Worm (Caenorhabditis elegans): ENCODE measurements around the gene T15H9.5.

T15H9.5 gene

DNA sequence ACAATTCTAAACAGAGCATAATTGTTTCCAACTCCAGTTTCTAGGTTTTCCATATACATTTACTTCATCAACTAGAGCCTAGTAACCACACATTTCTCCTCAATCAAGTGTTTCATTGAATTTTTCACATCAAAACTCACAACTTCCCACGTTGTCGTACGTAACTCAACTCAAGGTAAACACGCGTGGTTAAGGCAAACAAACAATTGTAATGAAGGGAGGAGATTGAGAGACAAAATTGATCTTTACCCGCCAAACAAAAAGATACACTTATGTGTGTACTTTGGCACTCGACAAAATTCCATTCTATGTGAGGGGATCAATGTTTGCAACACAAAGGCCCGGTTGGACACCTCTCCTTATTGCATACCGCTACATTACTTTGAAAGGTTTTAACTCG is 5.9 kb downstream of the T15H9.5 start, which contains the start of gene nhr-19 (continued):
- TF ChIP-seq lin-11 (tag; optimal IDR thresholded peaks at IDR 0.05): no peak
- TF ChIP-seq ztf-1 (GFP tag; conservative IDR thresholded peaks at IDR 0.05): no peak
- peak; percentile 17 for TF ChIP-seq nhr-25 (tag; optimal IDR thresholded peaks at IDR 0.05)
- no peak for TF ChIP-seq Y55F3AM.14 (GFP tag; optimal IDR thresholded peaks at IDR 0.05)
- no peak for TF ChIP-seq ztf-4 (tag; optimal IDR thresholded peaks at IDR 0.05)

DNA sequence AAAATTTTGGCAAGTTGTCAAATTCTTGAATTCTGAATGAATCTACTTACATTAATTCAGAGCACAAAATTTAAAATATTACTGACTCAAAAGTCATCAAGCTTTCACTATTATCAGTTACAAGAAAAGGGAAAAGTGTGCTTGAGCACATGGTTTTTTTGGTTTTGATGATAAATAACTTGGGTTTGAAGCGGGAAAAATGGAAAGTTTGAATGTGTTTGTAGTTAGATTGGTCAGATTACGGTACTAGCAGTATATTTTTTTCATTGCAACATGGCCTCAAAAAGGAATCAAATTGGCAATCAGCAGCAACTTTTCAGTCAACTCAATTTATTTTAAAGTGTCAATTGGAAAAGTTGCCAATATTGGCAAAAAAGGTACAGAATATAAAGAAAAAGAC is 6.6 kb downstream of the T15H9.5 start:
- TF ChIP-seq skn-1 (tag; optimal IDR thresholded peaks at IDR 0.05) (peak; percentile 27), nhr-23 (tag; optimal IDR thresholded peaks at IDR 0.05) (no peak)

DNA sequence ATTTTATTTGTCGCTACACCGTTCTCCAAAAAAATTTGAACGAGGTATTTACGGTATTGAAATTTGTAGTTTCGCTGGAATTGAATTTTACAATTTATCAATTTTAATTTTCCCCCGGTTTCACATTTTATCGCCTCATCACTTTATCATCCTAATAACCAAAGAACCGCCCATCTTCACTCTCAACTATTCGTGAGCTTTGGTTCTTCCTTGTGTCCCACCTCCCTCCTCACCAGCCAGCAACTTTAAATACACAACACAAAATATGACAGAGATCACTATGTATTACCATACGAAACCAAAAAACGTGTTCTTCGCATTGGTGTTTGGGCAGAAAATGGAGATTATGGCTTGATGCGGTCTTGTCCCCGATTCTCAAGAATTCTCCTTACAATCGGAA is 7.2 kb downstream of the T15H9.5 start:
- TF ChIP-seq unc-62 (GFP tag; optimal IDR thresholded peaks at IDR 0.05) (no peak), nhr-10 (tag; optimal IDR thresholded peaks at IDR 0.05) (no peak), sma-3 (GFP tag; optimal IDR thresholded peaks at IDR 0.05) (no peak), sem-4 (tag; optimal IDR thresholded peaks at IDR 0.05) (no peak), nhr-25 (tag; optimal IDR thresholded peaks at IDR 0.05) (peak; percentile 13), nhr-6 (tag; optimal IDR thresholded peaks at IDR 0.05) (no peak), nhr-23 (tag; optimal IDR thresholded peaks at IDR 0.05) (no peak), nhr-12 (tag; optimal IDR thresholded peaks at IDR 0.05) (no peak), nhr-21 (tag; optimal IDR thresholded peaks at IDR 0.05) (no peak), elt-1 (tag; optimal IDR thresholded peaks at IDR 0.05) (no peak), sma-9 (GFP tag; optimal IDR thresholded peaks at IDR 0.05) (peak; percentile 65), sma-9 (tag; optimal IDR thresholded peaks at IDR 0.05) (no peak), nhr-77 (tag; optimal IDR thresholded peaks at IDR 0.05) (no peak), Y55F3AM.14 (GFP tag; optimal IDR thresholded peaks at IDR 0.05) (no peak), unc-55 (GFP tag; optimal IDR thresholded peaks at IDR 0.05) (no peak), egl-27 (tag; optimal IDR thresholded peaks at IDR 0.05) (no peak), unc-39 (tag; optimal IDR thresholded peaks at IDR 0.05) (no peak), fos-1 (tag; optimal IDR thresholded peaks at IDR 0.05) (peak; percentile 8), crh-2 (tag; optimal IDR thresholded peaks at IDR 0.05) (peak; percentile 10), nhr-129 (tag; optimal IDR thresholded peaks at IDR 0.05) (peak; percentile 40), gmeb-1 (tag; optimal IDR thresholded peaks at IDR 0.05) (peak; percentile 14), ceh-82 (tag; optimal IDR thresholded peaks at IDR 0.05) (no peak), snpc-4 (tag; optimal IDR thresholded peaks at IDR 0.05) (no peak), R02D3.7 (tag; optimal IDR thresholded peaks at IDR 0.05) (no peak), nhr-11 (tag; optimal IDR thresholded peaks at IDR 0.05) (no peak)

DNA sequence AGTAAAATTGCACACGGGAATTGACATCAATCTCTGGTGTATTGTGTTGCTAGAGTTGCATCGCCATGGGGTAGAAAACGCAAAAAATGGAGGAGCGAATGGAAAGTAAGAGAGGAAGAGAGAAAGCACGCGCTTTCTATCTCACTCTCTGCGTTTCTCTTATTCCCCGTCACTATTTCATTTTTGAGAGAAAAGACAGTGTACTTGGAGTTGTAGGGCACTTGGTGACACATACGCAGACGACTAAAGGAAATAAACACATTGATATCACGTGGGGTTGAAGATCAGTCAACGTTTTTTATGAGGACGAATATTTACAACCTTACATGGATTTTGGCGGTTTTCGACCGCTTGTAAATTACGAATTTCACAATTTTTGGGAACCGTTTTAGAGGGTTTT is 7.8 kb downstream of the T15H9.5 start:
- peak; percentile 93 for TF ChIP-seq sem-4 (tag; optimal IDR thresholded peaks at IDR 0.05)
- no peak for TF ChIP-seq ceh-82 (tag; optimal IDR thresholded peaks at IDR 0.05)
- peak; percentile 96 for TF ChIP-seq blmp-1 (tag; optimal IDR thresholded peaks at IDR 0.05; ENCODE audit: insufficient read depth)
- peak; percentile 79 for TF ChIP-seq mab-5 (tag; optimal IDR thresholded peaks at IDR 0.05)
- peak; percentile 68 for TF ChIP-seq nhr-11 (tag; optimal IDR thresholded peaks at IDR 0.05)
- peak; percentile 96 for TF ChIP-seq sma-3 (GFP tag; optimal IDR thresholded peaks at IDR 0.05)
- TF ChIP-seq lin-11 (tag; optimal IDR thresholded peaks at IDR 0.05): no peak
- TF ChIP-seq R02D3.7 (tag; optimal IDR thresholded peaks at IDR 0.05): peak; percentile 22
- peak; percentile 32 to 95 for TF ChIP-seq lsy-2 (tag; optimal IDR thresholded peaks at IDR 0.05)
- TF ChIP-seq Y55F3AM.14 (GFP tag; optimal IDR thresholded peaks at IDR 0.05): peak; percentile 79
- TF ChIP-seq sma-9 (GFP tag; optimal IDR thresholded peaks at IDR 0.05): peak; percentile 99
- peak; percentile 70 for TF ChIP-seq sma-9 (tag; optimal IDR thresholded peaks at IDR 0.05)
- TF ChIP-seq zag-1 (tag; optimal IDR thresholded peaks at IDR 0.05): peak; percentile 78
- peak; percentile 67 for TF ChIP-seq unc-55 (GFP tag; optimal IDR thresholded peaks at IDR 0.05)
- no peak for TF ChIP-seq ceh-16 (tag; optimal IDR thresholded peaks at IDR 0.05)
- TF ChIP-seq ZK546.5 (tag; optimal IDR thresholded peaks at IDR 0.05): no peak
- TF ChIP-seq nhr-12 (tag; optimal IDR thresholded peaks at IDR 0.05): no peak
- peak; percentile 96 for TF ChIP-seq fos-1 (tag; optimal IDR thresholded peaks at IDR 0.05)
- no peak for TF ChIP-seq nhr-77 (tag; optimal IDR thresholded peaks at IDR 0.05)
- peak; percentile 57 for TF ChIP-seq ama-1 (optimal IDR thresholded peaks at IDR 0.05)
- peak; percentile 76 for TF ChIP-seq alr-1 (tag; optimal IDR thresholded peaks at IDR 0.05)
- peak; percentile 97 for TF ChIP-seq nhr-25 (tag; optimal IDR thresholded peaks at IDR 0.05)
- TF ChIP-seq F13H6.1 (tag; optimal IDR thresholded peaks at IDR 0.05): peak; percentile 96
- peak; percentile 98 for TF ChIP-seq C34F6.9 (tag; optimal IDR thresholded peaks at IDR 0.05)
- peak; percentile 96 for TF ChIP-seq nhr-6 (tag; optimal IDR thresholded peaks at IDR 0.05)
- TF ChIP-seq unc-39 (tag; optimal IDR thresholded peaks at IDR 0.05): no peak
- TF ChIP-seq skn-1 (tag; optimal IDR thresholded peaks at IDR 0.05): peak; percentile 45
- peak; percentile 54 for TF ChIP-seq nhr-10 (tag; optimal IDR thresholded peaks at IDR 0.05)
- no peak for TF ChIP-seq nhr-237 (tag; optimal IDR thresholded peaks at IDR 0.05)
- TF ChIP-seq dmd-4 (tag; optimal IDR thresholded peaks at IDR 0.05): no peak
- no peak for TF ChIP-seq lin-39 (tag; optimal IDR thresholded peaks at IDR 0.05)
- peak; percentile 98 for TF ChIP-seq nhr-129 (tag; optimal IDR thresholded peaks at IDR 0.05)
- TF ChIP-seq peb-1 (tag; optimal IDR thresholded peaks at IDR 0.05): no peak
- TF ChIP-seq ztf-4 (tag; optimal IDR thresholded peaks at IDR 0.05): peak; percentile 92
- peak; percentile 99 to 100 for TF ChIP-seq mdl-1 (tag; optimal IDR thresholded peaks at IDR 0.05)
- no peak for TF ChIP-seq ztf-11 (tag; optimal IDR thresholded peaks at IDR 0.05)
- TF ChIP-seq nhr-23 (tag; optimal IDR thresholded peaks at IDR 0.05): no peak
- no peak for TF ChIP-seq elt-1 (tag; optimal IDR thresholded peaks at IDR 0.05)
- TF ChIP-seq unc-62 (GFP tag; optimal IDR thresholded peaks at IDR 0.05): peak; percentile 84
- peak; percentile 96 for TF ChIP-seq egl-27 (tag; optimal IDR thresholded peaks at IDR 0.05)

Data from whole organism, L2 larva.